Fruit fly (Drosophila melanogaster) whole organism, adult: ENCODE results near the gene IscU.

Experiments
- CG1620 ChIP-seq: fragments of 200-800 bp; sonication (Bioruptor generic); optimal IDR thresholded peaks from 2 replicates; lab custom pipeline; 2016; ENCODE audit warnings: missing biosample characterization, missing genetic modification characterization
- CG7045 ChIP-seq: fragments of 200-800 bp; sonication (Bioruptor generic); optimal IDR thresholded peaks from 2 replicates; lab custom pipeline; 2017; ENCODE audit warnings: missing biosample characterization, mild to moderate bottlenecking, missing genetic modification characterization
- CG7101 ChIP-seq: fragments of 200-800 bp; sonication (Bioruptor generic); optimal IDR thresholded peaks from 2 replicates; lab custom pipeline; 2018; ENCODE audit warnings: missing biosample characterization, mild to moderate bottlenecking, missing genetic modification characterization, moderate library complexity
- Hr96 ChIP-seq: fragments of 200-800 bp; sonication (Bioruptor generic); optimal IDR thresholded peaks from 2 replicates; lab custom pipeline; 2016; ENCODE audit warnings: missing biosample characterization, missing genetic modification characterization
- cic ChIP-seq: fragments of 200-800 bp; sonication (Bioruptor generic); optimal IDR thresholded peaks from 2 replicates; lab custom pipeline; 2017; ENCODE audit warnings: missing biosample characterization, mild to moderate bottlenecking, missing genetic modification characterization, moderate library complexity
- cnc ChIP-seq, 2 experiments: fragments of >200 bp; optimal IDR thresholded peaks; 2 replicates each; lab custom pipeline; 2017
- ovo ChIP-seq: fragments of 200-800 bp; sonication (Bioruptor generic); optimal IDR thresholded peaks from 2 replicates; lab custom pipeline; 2016; ENCODE audit warnings: missing biosample characterization, missing genetic modification characterization
- pad ChIP-seq: fragments of 200-800 bp; sonication (Bioruptor generic); optimal IDR thresholded peaks from 3 replicates; lab custom pipeline; 2017; ENCODE audit warnings: missing biosample characterization, missing genetic modification characterization, mild to moderate bottlenecking, moderate library complexity, missing genetic modification reagents
- tj ChIP-seq: fragments of 200-800 bp; sonication (Bioruptor generic); optimal IDR thresholded peaks from 3 replicates; lab custom pipeline; 2017; ENCODE audit warnings: missing biosample characterization, mild to moderate bottlenecking, missing genetic modification characterization, moderate library complexity
- toe ChIP-seq: fragments of 200-800 bp; sonication (Bioruptor generic); optimal IDR thresholded peaks from 2 replicates; lab custom pipeline; 2016; ENCODE audit warnings: missing biosample characterization, missing genetic modification characterization

- no peak for TF ChIP-seq pad (GFP tag; lab: Kevin White, UChicago)
- no peak for TF ChIP-seq CG1620 (GFP tag; lab: Kevin White, UChicago)
- TF ChIP-seq ovo (GFP tag; lab: Kevin White, UChicago), result no peak
- no peak for TF ChIP-seq Hr96 (GFP tag; lab: Kevin White, UChicago)
- TF ChIP-seq cic (GFP tag; lab: Kevin White, UChicago), result no peak
- TF ChIP-seq toe, result no peak
- TF ChIP-seq CG7045 (GFP tag; lab: Kevin White, UChicago), result no peak
- no peak for TF ChIP-seq CG7101 (tag; lab: Kevin White, UChicago)
- no peak for TF ChIP-seq cnc (optimal IDR thresholded peaks at IDR 0.05; lab: Kevin White, UChicago)
- no peak for TF ChIP-seq tj (GFP tag; lab: Kevin White, UChicago)
Observed at dm6 chr3R:8793726-8794125, 30.3 kb downstream of the IscU start.
